Worm (Caenorhabditis elegans) whole organism, midembryonic: ENCODE data around the gene C05C10.2.

Source experiments
- T22C8.4 ChIP-seq: fragments of 200-800 bp; sonication (Bioruptor generic); IDR thresholded peaks from 2 replicates; pipeline ENCODE4 v1.3.6; 2022; ENCODE audit warnings: missing genetic modification characterization, missing compliant biosample characterization
- cog-1 ChIP-seq: sonication (generic microtip); optimal IDR thresholded peaks from 2 replicates; lab custom pipeline; 2016; ENCODE audit warnings: missing genetic modification characterization, missing compliant biosample characterization
- flt-1 ChIP-seq: fragments of 200-800 bp; sonication (Bioruptor generic); IDR thresholded peaks from 2 replicates; pipeline ENCODE4 v1.3.6; 2022; ENCODE audit warnings: missing genetic modification characterization, missing compliant biosample characterization
- klf-2 ChIP-seq: fragments of 200-800 bp; sonication (Bioruptor generic); conservative IDR thresholded peaks from 2 replicates; pipeline ENCODE4 v1.3.6; 2022; ENCODE audit warnings: missing genetic modification reagents, missing genetic modification characterization, missing compliant biosample characterization
- med-1 ChIP-seq: sonication (generic microtip); optimal IDR thresholded peaks from 2 replicates; lab custom pipeline; 2017; ENCODE audit warnings: missing genetic modification characterization, mild to moderate bottlenecking, missing compliant biosample characterization, antibody characterized with exemption, missing genetic modification reagents; ENCODE audit not compliant: insufficient read depth
- ref-1 ChIP-seq: fragments of 200-800 bp; sonication (Bioruptor generic); conservative IDR thresholded peaks from 2 replicates; pipeline ENCODE4 v1.3.6; 2022; ENCODE audit warnings: missing genetic modification reagents, missing genetic modification characterization, missing compliant biosample characterization
- tab-1 ChIP-seq: fragments of 200-800 bp; sonication (Bioruptor generic); IDR thresholded peaks from 2 replicates; pipeline ENCODE4 v1.3.6; 2022; ENCODE audit warnings: missing genetic modification characterization, missing compliant biosample characterization
- ztf-23 ChIP-seq: fragments of 200-800 bp; sonication (Bioruptor generic); IDR thresholded peaks from 2 replicates; pipeline ENCODE4 v1.3.6; 2022; ENCODE audit warnings: missing genetic modification reagents, missing genetic modification characterization, missing compliant biosample characterization
- ztf-29 ChIP-seq: fragments of 200-800 bp; sonication (Bioruptor generic); IDR thresholded peaks from 2 replicates; pipeline ENCODE4 v1.3.6; 2022; ENCODE audit warnings: missing genetic modification reagents, missing genetic modification characterization, missing compliant biosample characterization

Gene C05C10.2

DNA sequence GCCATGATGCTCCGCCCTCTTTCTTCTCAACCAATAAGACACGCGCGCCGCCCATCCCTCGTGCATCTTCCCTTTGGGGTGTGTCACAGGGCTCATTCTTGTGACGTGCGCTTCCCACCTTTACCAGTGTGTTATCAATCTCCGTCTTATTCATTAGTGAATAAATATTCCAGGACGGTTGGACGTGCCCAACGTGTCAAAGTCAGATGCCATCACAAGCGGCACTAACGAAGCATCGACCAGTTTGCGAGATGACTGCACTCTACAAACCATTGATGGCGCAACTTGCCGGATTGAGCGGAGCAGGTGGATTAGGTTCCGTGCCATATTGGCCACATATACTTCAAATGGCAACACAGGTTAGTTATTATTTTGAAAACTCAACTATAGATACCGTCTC, 38.1 kb downstream of the C05C10.2 start:
- TF ChIP-seq klf-2 (GFP tag; lab: Robert Waterston, UW) (no peak), ztf-29 (GFP tag; lab: Robert Waterston, UW) (no peak), tab-1 (GFP tag; lab: Robert Waterston, UW) (no peak), ztf-23 (no peak), cog-1 (tag; lab: Kevin White, UChicago) (no peak), med-1 (GFP tag; lab: Kevin White, UChicago) (no peak), T22C8.4 (no peak), ref-1 (GFP tag; lab: Robert Waterston, UW) (no peak), flt-1 (GFP tag; lab: Robert Waterston, UW) (no peak)

DNA sequence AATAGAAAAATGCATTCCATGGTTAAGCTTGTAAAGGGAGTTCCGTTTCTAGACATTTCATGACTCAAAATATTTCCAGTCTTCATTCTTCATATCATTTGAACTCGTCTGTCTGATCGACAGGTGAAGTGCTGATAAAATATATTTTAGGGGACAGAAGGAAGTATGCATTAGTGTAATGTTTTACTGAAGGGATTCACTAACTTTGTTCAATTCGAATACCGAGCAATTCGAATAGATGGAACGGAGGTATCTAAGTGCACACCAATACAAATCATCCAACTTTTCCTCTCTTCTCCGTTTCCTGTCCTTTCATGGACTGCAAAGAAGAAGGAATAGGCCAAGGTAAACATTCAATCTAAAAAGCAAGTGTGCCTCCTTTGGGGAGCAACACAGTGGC, 41.8 kb downstream of the C05C10.2 start:
- TF ChIP-seq T22C8.4 (no peak), klf-2 (GFP tag; lab: Robert Waterston, UW) (no peak), ref-1 (GFP tag; lab: Robert Waterston, UW) (no peak), flt-1 (GFP tag; lab: Robert Waterston, UW) (no peak), ztf-23 (no peak), tab-1 (GFP tag; lab: Robert Waterston, UW) (no peak), ztf-29 (GFP tag; lab: Robert Waterston, UW) (no peak), med-1 (GFP tag; lab: Kevin White, UChicago) (no peak), cog-1 (tag; lab: Kevin White, UChicago) (no peak)

DNA sequence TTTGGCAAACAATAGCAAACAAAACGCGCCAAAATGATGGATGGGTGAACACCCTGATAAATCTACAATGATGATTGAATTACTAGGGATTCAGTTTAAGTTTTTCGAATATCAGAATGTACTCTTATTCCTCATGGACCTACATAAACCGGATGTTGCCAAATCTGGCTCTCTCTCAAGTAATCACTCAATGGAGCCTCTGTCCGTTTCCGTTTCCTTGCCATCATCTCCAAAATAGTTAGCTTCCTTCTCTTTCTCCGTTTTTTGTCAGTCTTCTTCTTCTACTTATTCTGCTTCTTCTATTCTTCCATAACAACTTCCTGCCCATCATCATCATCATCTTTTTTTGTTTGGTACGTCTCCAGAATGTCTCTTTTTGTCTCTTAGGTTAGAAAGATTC, 43.3 kb downstream of the C05C10.2 start:
- no peak for TF ChIP-seq med-1 (GFP tag; lab: Kevin White, UChicago)
- TF ChIP-seq T22C8.4 = no peak
- TF ChIP-seq ztf-29 (GFP tag; lab: Robert Waterston, UW) = no peak
- no peak for TF ChIP-seq klf-2 (GFP tag; lab: Robert Waterston, UW)
- TF ChIP-seq tab-1 (GFP tag; lab: Robert Waterston, UW) = no peak
- no peak for TF ChIP-seq cog-1 (tag; lab: Kevin White, UChicago)
- no peak for TF ChIP-seq flt-1 (GFP tag; lab: Robert Waterston, UW)
- TF ChIP-seq ref-1 (GFP tag; lab: Robert Waterston, UW) = no peak
- TF ChIP-seq ztf-23 = no peak

DNA sequence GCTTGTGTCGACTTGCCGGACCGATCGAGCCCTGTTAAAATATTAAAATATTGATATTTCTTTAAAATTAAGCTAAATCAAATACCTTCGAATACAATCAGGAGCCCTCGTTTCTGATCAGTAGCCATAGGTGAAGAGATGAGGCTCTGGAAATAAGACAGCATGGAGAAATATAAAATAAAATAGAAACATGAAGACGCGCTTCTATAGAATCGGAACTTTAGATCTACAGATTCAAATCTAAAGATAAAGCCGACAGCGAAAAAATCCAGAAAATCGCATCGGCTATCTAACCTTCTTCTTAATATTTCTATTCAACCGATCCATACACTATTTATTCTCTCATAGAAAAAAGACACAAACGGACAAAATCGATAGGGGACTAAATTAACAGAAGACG, 44.9 kb downstream of the C05C10.2 start, which contains the start of gene dtmk-1:
dtmk-1 (minus strand) TSS at position 146 of the 400 bp plus-strand sequence.
- TF ChIP-seq ref-1 (GFP tag; lab: Robert Waterston, UW) = no peak

DNA sequence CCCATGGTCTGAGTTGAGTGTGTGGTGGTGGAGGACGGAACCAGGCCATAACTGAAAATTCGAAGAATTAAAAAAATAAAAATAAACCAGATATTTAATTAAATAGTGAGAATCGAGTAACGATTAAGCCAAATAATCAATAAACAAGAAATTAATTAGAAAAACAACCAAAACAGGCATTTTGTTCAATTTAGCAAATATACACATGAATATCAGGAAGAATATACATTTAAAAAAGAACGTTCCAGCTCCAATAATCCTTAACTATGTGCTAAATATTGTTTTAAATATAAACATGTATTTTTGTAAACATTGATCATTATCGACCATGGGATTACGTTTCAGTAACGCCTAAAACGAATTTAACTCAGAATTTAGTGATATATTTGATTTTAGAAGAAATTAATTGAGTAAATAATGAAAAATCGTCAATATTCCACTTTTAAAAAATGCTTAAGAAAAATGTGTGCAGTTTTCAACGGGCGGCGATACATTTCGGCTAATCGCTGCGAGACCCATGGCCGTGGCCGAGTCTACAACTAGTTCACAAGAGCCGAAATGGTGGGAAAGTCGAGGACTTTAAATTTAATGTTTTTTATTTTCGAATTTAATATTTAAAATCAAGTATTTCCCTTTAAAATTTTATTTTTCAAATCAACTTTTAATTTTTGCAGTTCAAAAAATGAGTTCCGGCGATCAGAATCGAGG, 46.1 kb downstream of the C05C10.2 start, which contains the start of the genes R53.4 and psf-1:
R53.4 (minus strand) TSS at position 51 of the 708 bp plus-strand sequence.
psf-1 (plus strand) TSS at position 675 of the 708 bp plus-strand sequence.
- TF ChIP-seq tab-1 (GFP tag; lab: Robert Waterston, UW) (no peak), klf-2 (GFP tag; lab: Robert Waterston, UW) (no peak), ztf-29 (GFP tag; lab: Robert Waterston, UW) (no peak), med-1 (GFP tag; lab: Kevin White, UChicago) (no peak), T22C8.4 (no peak)

DNA sequence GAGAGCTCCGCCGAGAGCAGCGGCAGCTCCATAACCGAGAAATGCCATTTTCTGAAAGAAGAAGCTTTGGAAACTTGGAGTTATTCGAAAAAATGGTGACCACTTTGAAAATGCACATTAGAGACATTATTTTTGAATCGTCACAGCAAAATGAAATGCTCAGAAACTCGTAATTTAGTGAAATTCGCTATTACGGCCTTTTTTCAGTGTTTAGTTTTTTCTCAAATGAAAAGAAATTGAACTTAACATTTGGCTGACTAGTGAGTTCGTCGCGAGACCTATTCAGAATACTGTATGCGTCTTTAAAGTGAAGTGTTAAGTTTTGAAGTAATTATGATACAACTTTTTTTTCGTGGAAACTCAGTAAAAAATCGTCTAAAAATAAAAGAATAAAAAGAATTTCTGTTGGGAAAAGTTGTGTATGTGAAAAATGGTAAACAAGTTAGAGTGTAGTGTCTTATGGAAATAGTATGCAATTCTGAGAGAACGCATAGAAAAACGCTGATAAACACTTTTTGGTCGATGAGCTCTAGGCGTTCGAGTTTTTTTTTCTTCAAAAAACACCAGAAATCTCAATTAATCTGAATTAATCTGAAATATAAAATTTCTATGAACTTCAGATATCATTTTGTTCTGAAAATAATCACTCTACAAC, 48.5 kb downstream of the C05C10.2 start, which contains the start of gene R53.5:
R53.5 (minus strand) TSS at position 51 of the 655 bp plus-strand sequence.
- TF ChIP-seq cog-1 (tag; lab: Kevin White, UChicago) = no peak
- TF ChIP-seq T22C8.4 = no peak
- no peak for TF ChIP-seq med-1 (GFP tag; lab: Kevin White, UChicago)
- TF ChIP-seq ref-1 (GFP tag; lab: Robert Waterston, UW) = no peak
- TF ChIP-seq flt-1 (GFP tag; lab: Robert Waterston, UW) = no peak
- TF ChIP-seq ztf-29 (GFP tag; lab: Robert Waterston, UW) = no peak
- no peak for TF ChIP-seq ztf-23
- TF ChIP-seq tab-1 (GFP tag; lab: Robert Waterston, UW) = no peak
- no peak for TF ChIP-seq klf-2 (GFP tag; lab: Robert Waterston, UW)

DNA sequence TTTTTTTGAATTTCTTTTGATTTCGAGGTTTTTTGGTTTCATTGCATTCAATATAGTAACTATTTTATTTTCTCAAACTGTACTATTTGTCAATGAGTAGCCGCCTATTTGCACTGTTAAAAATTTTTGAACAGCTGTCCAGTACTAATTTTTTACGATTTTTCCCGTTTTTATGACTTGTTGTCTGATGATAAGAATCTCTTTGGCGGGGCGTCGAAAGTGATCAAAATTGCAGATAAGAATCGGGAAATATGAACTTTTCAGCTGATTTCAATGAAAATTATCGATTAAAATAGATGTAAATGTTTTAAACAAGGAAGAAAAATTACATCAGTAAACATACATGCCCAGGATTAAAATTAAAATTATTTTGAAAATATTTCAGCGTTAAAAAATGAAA, 52.2 kb downstream of the C05C10.2 start:
- no peak for TF ChIP-seq ztf-29 (GFP tag; lab: Robert Waterston, UW)
- TF ChIP-seq med-1 (GFP tag; lab: Kevin White, UChicago) = no peak
- no peak for TF ChIP-seq flt-1 (GFP tag; lab: Robert Waterston, UW)
- TF ChIP-seq ref-1 (GFP tag; lab: Robert Waterston, UW) = no peak

DNA sequence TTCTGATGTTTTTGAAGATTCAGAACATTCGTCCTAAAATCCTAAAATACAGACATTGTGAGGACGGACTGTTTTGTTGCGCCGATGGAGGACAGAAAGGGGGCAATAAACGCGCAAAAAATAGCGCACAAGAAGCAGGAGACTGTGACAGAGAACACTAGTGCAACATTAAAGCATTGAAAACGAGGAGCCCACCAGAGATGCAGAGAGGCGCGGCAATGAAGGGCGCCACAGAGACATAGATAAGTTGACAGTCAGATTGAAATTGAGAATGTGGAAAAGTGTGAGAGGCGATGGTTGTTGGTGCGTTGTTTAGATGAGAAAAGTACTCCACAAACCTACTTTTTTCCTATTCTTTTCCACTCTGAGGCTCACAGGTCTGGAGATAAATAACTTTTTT, 52.9 kb downstream of the C05C10.2 start, which contains the start of gene aakg-5:
aakg-5 (minus strand) TSS at position 159 of the 400 bp plus-strand sequence.
- TF ChIP-seq T22C8.4 = no peak
- no peak for TF ChIP-seq ztf-29 (GFP tag; lab: Robert Waterston, UW)
- TF ChIP-seq tab-1 (GFP tag; lab: Robert Waterston, UW) = no peak
- TF ChIP-seq flt-1 (GFP tag; lab: Robert Waterston, UW) = no peak
- no peak for TF ChIP-seq ref-1 (GFP tag; lab: Robert Waterston, UW)
- no peak for TF ChIP-seq med-1 (GFP tag; lab: Kevin White, UChicago)
- TF ChIP-seq ztf-23 = no peak
- TF ChIP-seq klf-2 (GFP tag; lab: Robert Waterston, UW) = no peak
- no peak for TF ChIP-seq cog-1 (tag; lab: Kevin White, UChicago)

DNA sequence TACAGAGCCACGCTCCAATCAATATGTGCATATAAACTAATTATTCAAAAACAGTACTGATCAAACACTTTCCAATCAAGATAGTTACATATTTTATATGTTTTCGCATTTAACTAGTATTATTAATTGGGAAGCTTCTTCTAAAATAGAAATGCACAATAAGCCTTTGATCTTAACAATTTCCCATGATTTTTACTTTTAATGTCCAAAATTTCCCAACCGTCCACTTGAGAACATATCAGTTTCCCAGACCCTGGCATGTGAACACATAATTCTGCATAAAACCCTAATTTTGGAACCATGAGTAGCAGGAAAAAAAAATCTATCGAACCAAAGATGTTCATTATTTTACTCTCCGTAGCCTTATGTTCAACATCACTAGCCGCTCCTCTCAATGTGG, 54.4 kb downstream of the C05C10.2 start, which contains the start of gene R53.8:
R53.8 (plus strand) TSS at position 301 of the 400 bp plus-strand sequence.
- no peak for TF ChIP-seq tab-1 (GFP tag; lab: Robert Waterston, UW)
- TF ChIP-seq cog-1 (tag; lab: Kevin White, UChicago) = no peak
- no peak for TF ChIP-seq flt-1 (GFP tag; lab: Robert Waterston, UW)
- no peak for TF ChIP-seq T22C8.4
- no peak for TF ChIP-seq ztf-23
- no peak for TF ChIP-seq med-1 (GFP tag; lab: Kevin White, UChicago)
- TF ChIP-seq klf-2 (GFP tag; lab: Robert Waterston, UW) = no peak
